Fruit fly (Drosophila melanogaster) whole organism, embryonic: ENCODE measurements around the gene CG32214.

Experiments used
- Ada2b ChIP-seq: fragments of 200-800 bp; sonication (Bioruptor generic); IDR thresholded peaks from 2 replicates; pipeline ENCODE4 v1.3.6; 2022; ENCODE audit warnings: missing biosample characterization, missing genetic modification characterization
- CG10321 ChIP-seq: fragments of 200-800 bp; sonication (Bioruptor generic); IDR thresholded peaks from 2 replicates; pipeline ENCODE4 v1.3.6; 2022; ENCODE audit warnings: missing biosample characterization, missing genetic modification characterization
- CG11247 ChIP-seq: fragments of 200-800 bp; sonication (Bioruptor generic); IDR thresholded peaks from 2 replicates; pipeline ENCODE4 v1.3.6; 2022; ENCODE audit warnings: missing biosample characterization, missing genetic modification characterization
- CG11560 ChIP-seq: fragments of 200-800 bp; sonication (Bioruptor generic); IDR thresholded peaks from 3 replicates; pipeline ENCODE4 v1.3.6; 2022; ENCODE audit warnings: missing biosample characterization, missing genetic modification characterization
- CG1233 ChIP-seq: fragments of 200-800 bp; sonication (Bioruptor generic); optimal IDR thresholded peaks from 4 replicates; lab custom pipeline; 2018; ENCODE audit warnings: missing biosample characterization, mild to moderate bottlenecking, missing genetic modification characterization
- CG12769 ChIP-seq: fragments of 200-800 bp; sonication (Bioruptor generic); optimal IDR thresholded peaks from 2 replicates; lab custom pipeline; 2019; ENCODE audit warnings: missing biosample characterization, mild to moderate bottlenecking, missing genetic modification characterization, moderate library complexity
- CG13424 ChIP-seq: fragments of 200-800 bp; sonication (Bioruptor generic); optimal IDR thresholded peaks from 2 replicates; lab custom pipeline; 2019; ENCODE audit warnings: missing biosample characterization, mild to moderate bottlenecking, missing genetic modification characterization, moderate library complexity
- CG14667 ChIP-seq: fragments of 200-800 bp; sonication (Bioruptor generic); IDR thresholded peaks from 2 replicates; pipeline ENCODE4 v1.3.6; 2022; ENCODE audit warnings: missing biosample characterization, missing genetic modification characterization
- CG14965 ChIP-seq: fragments of 200-800 bp; sonication (Bioruptor generic); optimal IDR thresholded peaks from 2 replicates; lab custom pipeline; 2016; ENCODE audit warnings: missing biosample characterization, missing genetic modification characterization, borderline replicate concordance
- CG18476 ChIP-seq: fragments of 200-800 bp; sonication (Bioruptor generic); optimal IDR thresholded peaks from 2 replicates; lab custom pipeline; 2016; ENCODE audit warnings: missing biosample characterization, mild to moderate bottlenecking, missing genetic modification characterization
- CG2120 ChIP-seq: fragments of 200-800 bp; sonication (Bioruptor generic); optimal IDR thresholded peaks from 3 replicates; lab custom pipeline; 2016; ENCODE audit warnings: missing biosample characterization, missing genetic modification characterization
- CG2678 ChIP-seq: fragments of 200-800 bp; sonication (Bioruptor generic); optimal IDR thresholded peaks from 3 replicates; lab custom pipeline; 2019; ENCODE audit warnings: missing biosample characterization, mild to moderate bottlenecking, missing genetic modification characterization, moderate library complexity
- CG30020 ChIP-seq: fragments of 200-800 bp; optimal IDR thresholded peaks from 2 replicates; lab custom pipeline; 2019; ENCODE audit warnings: missing biosample characterization, mild to moderate bottlenecking, missing genetic modification characterization, moderate library complexity
- CG34422 ChIP-seq: fragments of 200-800 bp; sonication (Bioruptor generic); IDR thresholded peaks from 3 replicates; pipeline ENCODE4 v1.3.6; 2022; ENCODE audit warnings: missing biosample characterization, missing genetic modification characterization
- CG3847 ChIP-seq: fragments of 200-800 bp; sonication (Bioruptor generic); IDR thresholded peaks from 2 replicates; pipeline ENCODE4 v1.3.6; 2022; ENCODE audit warnings: missing biosample characterization, missing genetic modification characterization
- CG4424 ChIP-seq: fragments of 200-800 bp; sonication (Bioruptor generic); optimal IDR thresholded peaks from 3 replicates; lab custom pipeline; 2016; ENCODE audit warnings: missing biosample characterization, missing genetic modification characterization
- CG4730 ChIP-seq: fragments of 200-800 bp; sonication (Bioruptor generic); IDR thresholded peaks from 2 replicates; pipeline ENCODE4 v1.3.6; 2022; ENCODE audit warnings: missing biosample characterization, missing genetic modification characterization
- CG7839 ChIP-seq: fragments of 200-800 bp; sonication (Bioruptor generic); optimal IDR thresholded peaks from 3 replicates; lab custom pipeline; 2018; ENCODE audit warnings: missing biosample characterization, mild to moderate bottlenecking, missing genetic modification characterization, moderate library complexity
- CG8290 ChIP-seq, 3 experiments: fragments of 200-800 bp; sonication (Bioruptor generic); optimal IDR thresholded peaks; 2 replicates each; lab custom pipeline; 2016 to 2019; ENCODE audit warnings: missing biosample characterization in 3 of 3, missing genetic modification characterization in 3 of 3, mild to moderate bottlenecking in 2 of 3, moderate library complexity in 1 of 3
- E2f1 ChIP-seq: fragments of 200-800 bp; sonication (Bioruptor generic); IDR thresholded peaks from 2 replicates; pipeline ENCODE4 v1.3.6; 2022; ENCODE audit warnings: missing biosample characterization, missing genetic modification characterization
- H2.0 ChIP-seq: fragments of 200-800 bp; sonication (Bioruptor generic); IDR thresholded peaks from 2 replicates; pipeline ENCODE4 v1.3.6; 2022; ENCODE audit warnings: missing biosample characterization, missing genetic modification characterization
- Hmr ChIP-seq: fragments of 200-800 bp; sonication (Bioruptor generic); optimal IDR thresholded peaks from 3 replicates; lab custom pipeline; 2017; ENCODE audit warnings: mild to moderate bottlenecking, missing biosample characterization, missing genetic modification reagents, missing genetic modification characterization
- NC2β ChIP-seq: fragments of 200-800 bp; sonication (Bioruptor generic); optimal IDR thresholded peaks from 2 replicates; lab custom pipeline; 2016; ENCODE audit warnings: missing biosample characterization, missing genetic modification characterization
- Oli ChIP-seq: fragments of 200-800 bp; sonication (Bioruptor generic); optimal IDR thresholded peaks from 2 replicates; lab custom pipeline; 2018; ENCODE audit warnings: missing biosample characterization, mild to moderate bottlenecking, missing genetic modification characterization, moderate library complexity
- Ptx1 ChIP-seq: fragments of 200-800 bp; sonication (Bioruptor generic); IDR thresholded peaks from 2 replicates; pipeline ENCODE4 v1.3.6; 2022; ENCODE audit warnings: missing biosample characterization, missing genetic modification characterization
- Rfx ChIP-seq: fragments of 200-800 bp; sonication (Bioruptor generic); IDR thresholded peaks from 2 replicates; pipeline ENCODE4 v1.3.6; 2022; ENCODE audit warnings: missing biosample characterization, missing genetic modification characterization
- Rx ChIP-seq: fragments of 200-800 bp; sonication (Bioruptor generic); IDR thresholded peaks from 2 replicates; pipeline ENCODE4 v1.3.6; 2022; ENCODE audit warnings: missing biosample characterization, missing genetic modification characterization
- Vsx1 ChIP-seq: fragments of 200-800 bp; sonication (Bioruptor generic); optimal IDR thresholded peaks from 2 replicates; lab custom pipeline; 2017; ENCODE audit warnings: missing biosample characterization, mild to moderate bottlenecking, missing genetic modification characterization, missing genetic modification reagents
- ara ChIP-seq: fragments of 200-800 bp; sonication (Bioruptor generic); IDR thresholded peaks from 2 replicates; pipeline ENCODE4 v1.3.6; 2022; ENCODE audit warnings: missing biosample characterization, missing genetic modification characterization
- az2 ChIP-seq: fragments of 200-800 bp; sonication (Bioruptor generic); optimal IDR thresholded peaks from 3 replicates; lab custom pipeline; 2016; ENCODE audit warnings: missing biosample characterization, missing genetic modification characterization
- bab2 ChIP-seq: fragments of 200-800 bp; sonication (Bioruptor generic); optimal IDR thresholded peaks from 2 replicates; lab custom pipeline; 2016; ENCODE audit warnings: missing biosample characterization, missing genetic modification characterization
- cg ChIP-seq: fragments of 200-800 bp; sonication (Bioruptor generic); optimal IDR thresholded peaks from 3 replicates; lab custom pipeline; 2019; ENCODE audit warnings: missing biosample characterization, mild to moderate bottlenecking, missing genetic modification characterization, moderate library complexity
- chif ChIP-seq, 2 experiments: fragments of 200-800 bp; sonication (Bioruptor generic); optimal IDR thresholded peaks; 3 replicates each; lab custom pipeline; 2016; ENCODE audit warnings: missing biosample characterization in 2 of 2, missing genetic modification characterization in 2 of 2
- chn ChIP-seq: fragments of 200-800 bp; sonication (Bioruptor generic); optimal IDR thresholded peaks from 2 replicates; lab custom pipeline; 2016; ENCODE audit warnings: missing biosample characterization, missing genetic modification characterization
- dpn ChIP-seq, 2 experiments: fragments of 200-800 bp; sonication (Bioruptor generic); optimal IDR thresholded peaks; 3 replicates each; lab custom pipeline; 2016; ENCODE audit warnings: missing biosample characterization in 2 of 2, missing genetic modification characterization in 2 of 2
- dysf ChIP-seq: fragments of 200-800 bp; sonication (Bioruptor generic); IDR thresholded peaks from 3 replicates; pipeline ENCODE4 v1.3.6; 2022; ENCODE audit warnings: missing biosample characterization, missing genetic modification characterization
- eyg ChIP-seq: fragments of 200-800 bp; sonication (Bioruptor generic); optimal IDR thresholded peaks from 3 replicates; lab custom pipeline; 2016; ENCODE audit warnings: missing biosample characterization, missing genetic modification characterization
- fd96Cb ChIP-seq: fragments of 200-800 bp; sonication (Bioruptor generic); optimal IDR thresholded peaks from 2 replicates; lab custom pipeline; 2018; ENCODE audit warnings: missing biosample characterization, mild to moderate bottlenecking, missing genetic modification characterization, moderate library complexity
- fru ChIP-seq: fragments of >200 bp; optimal IDR thresholded peaks from 2 replicates; lab custom pipeline; 2017
- gem ChIP-seq: fragments of 200-800 bp; sonication (Bioruptor generic); optimal IDR thresholded peaks from 2 replicates; lab custom pipeline; 2019; ENCODE audit warnings: missing biosample characterization, mild to moderate bottlenecking, missing genetic modification characterization, moderate library complexity
- grau ChIP-seq: fragments of 200-800 bp; optimal IDR thresholded peaks from 3 replicates; lab custom pipeline; 2019; ENCODE audit warnings: missing biosample characterization, mild to moderate bottlenecking, missing genetic modification characterization, moderate library complexity
- gt ChIP-seq: fragments of 200-800 bp; sonication (Bioruptor generic); IDR thresholded peaks from 2 replicates; pipeline ENCODE4 v1.3.6; 2022; ENCODE audit warnings: missing biosample characterization, missing genetic modification characterization
- ind ChIP-seq: fragments of 200-800 bp; sonication (Bioruptor generic); optimal IDR thresholded peaks from 3 replicates; lab custom pipeline; 2016; ENCODE audit warnings: missing biosample characterization, missing genetic modification characterization
- jigr1 ChIP-seq: fragments of 200-800 bp; sonication (Bioruptor generic); IDR thresholded peaks from 3 replicates; pipeline ENCODE4 v1.3.6; 2022; ENCODE audit warnings: missing biosample characterization, missing genetic modification characterization
- ken ChIP-seq: fragments of 200-800 bp; sonication (Bioruptor generic); IDR thresholded peaks from 3 replicates; pipeline ENCODE4 v1.3.6; 2022; ENCODE audit warnings: missing biosample characterization, missing genetic modification characterization
- lmd ChIP-seq: fragments of 200-800 bp; sonication (Bioruptor generic); IDR thresholded peaks from 2 replicates; pipeline ENCODE4 v1.3.6; 2022; ENCODE audit warnings: missing biosample characterization, missing genetic modification characterization
- lola ChIP-seq, 3 experiments: fragments of >200 bp in 2 of 3; fragments of 200-800 bp in 1 of 3; sonication (Bioruptor generic) in 1 of 3; optimal IDR thresholded peaks; 2 replicates each; lab custom pipeline; 2017 to 2019; ENCODE audit warnings: missing biosample characterization in 3 of 3, missing genetic modification characterization in 3 of 3, mild to moderate bottlenecking in 1 of 3, moderate library complexity in 1 of 3
- nmo ChIP-seq: fragments of 200-800 bp; sonication (Bioruptor generic); optimal IDR thresholded peaks from 2 replicates; lab custom pipeline; 2018; ENCODE audit warnings: missing biosample characterization, mild to moderate bottlenecking, missing genetic modification characterization, moderate library complexity
- sens ChIP-seq: fragments of 200-800 bp; sonication (Bioruptor generic); peaks from one replicate; lab custom pipeline; 2016; ENCODE audit warnings: missing biosample characterization, missing genetic modification characterization
- sisA ChIP-seq: fragments of 200-800 bp; sonication (Bioruptor generic); IDR thresholded peaks from 2 replicates; pipeline ENCODE4 v1.3.6; 2022; ENCODE audit warnings: missing biosample characterization, missing genetic modification characterization

Gene CG32214

dm6 chr3L:19444092-19444491 lies 23.1 kb upstream of the CG32214 start (continued):
- TF ChIP-seq eyg (GFP tag; lab: Kevin White, UChicago) (no peak), bab2 (GFP tag; lab: Kevin White, UChicago) (peak; percentile 13), CG14965 (GFP tag; lab: Kevin White, UChicago) (no peak), lola (GFP tag; optimal IDR thresholded peaks at IDR 0.05; lab: Kevin White, UChicago) (no peak), gt (GFP tag; lab: Robert Waterston, UW) (no peak), az2 (peak; percentile 12), CG34422 (peak; percentile 51; the same call in 1 of the 3 replicates), CG8290 (GFP tag; optimal IDR thresholded peaks at IDR 0.05; lab: Kevin White, UChicago) (no peak), CG8290 (tag; optimal IDR thresholded peaks at IDR 0.05; lab: Kevin White, UChicago) (peak in 1 of 2 experiments; percentile 57), cg (no peak), ara (GFP tag; lab: Robert Waterston, UW) (peak; percentile 47; the same call in 1 of the 2 replicates), CG7839 (tag; lab: Kevin White, UChicago) (peak; percentile 42), ken (GFP tag; lab: Robert Waterston, UW) (0 out of 3 replicates have a peak, but pooled peaks have one; percentile 15), sens (GFP tag; lab: Kevin White, UChicago) (peak; percentile 63), fd96Cb (tag; lab: Kevin White, UChicago) (peak; percentile 18), CG11247 (GFP tag; lab: Robert Waterston, UW) (0 out of 2 replicates have a peak, but pooled peaks have one; percentile 40), jigr1 (GFP tag; lab: Robert Waterston, UW) (0 out of 3 replicates have a peak, but pooled peaks have one; percentile 19), CG11560 (0 out of 3 replicates have a peak, but pooled peaks have one; percentile 17), chn (GFP tag; lab: Kevin White, UChicago) (peak; percentile 15), Ptx1 (GFP tag; lab: Robert Waterston, UW) (peak; percentile 40; the same call in 1 of the 2 replicates), Rfx (GFP tag; lab: Robert Waterston, UW) (0 out of 2 replicates have a peak, but pooled peaks have one; percentile 32), Rx (0 out of 2 replicates have a peak, but pooled peaks have one; percentile 3), sisA (GFP tag; lab: Robert Waterston, UW) (peak; percentile 39; the same call in 1 of the 2 replicates), E2f1 (0 out of 2 replicates have a peak, but pooled peaks have one; percentile 14), Hmr (GFP tag; lab: Kevin White, UChicago) (peak; percentile 26), CG13424 (tag; lab: Kevin White, UChicago) (peak; percentile 4), CG2120 (GFP tag; lab: Kevin White, UChicago) (peak; percentile 45), nmo (GFP tag; lab: Kevin White, UChicago) (peak; percentile 11), CG4730 (GFP tag; lab: Robert Waterston, UW) (0 out of 2 replicates have a peak, but pooled peaks have one; percentile 27), CG10321 (no peak), gem (tag; lab: Kevin White, UChicago) (peak; percentile 51), ind (peak; percentile 24), CG18476 (GFP tag; lab: Kevin White, UChicago) (no peak), dpn (GFP tag; optimal IDR thresholded peaks at IDR 0.05; lab: Kevin White, UChicago) (peak; percentile 4 to 33), chif (GFP tag; optimal IDR thresholded peaks at IDR 0.05; lab: Kevin White, UChicago) (peak in 1 of 2 experiments; percentile 33), grau (tag; lab: Kevin White, UChicago) (peak; percentile 10), NC2β (GFP tag; lab: Kevin White, UChicago) (no peak), CG12769 (peak; percentile 36), fru (no peak), Ada2b (GFP tag; lab: Robert Waterston, UW) (no peak), CG14667 (peak; percentile 14; the same call in 1 of the 2 replicates), H2.0 (GFP tag; lab: Robert Waterston, UW) (0 out of 2 replicates have a peak, but pooled peaks have one; percentile 35), CG1233 (no peak), CG30020 (tag; lab: Kevin White, UChicago) (no peak), dysf (peak; percentile 33; the same call in 1 of the 3 replicates), Oli (tag; lab: Kevin White, UChicago) (peak; percentile 29), CG3847 (0 out of 2 replicates have a peak, but pooled peaks have one; percentile 21), CG4424 (GFP tag; lab: Kevin White, UChicago) (peak; percentile 16), CG2678 (tag; lab: Kevin White, UChicago) (peak; percentile 23), lmd (0 out of 2 replicates have a peak, but pooled peaks have one; percentile 35), Vsx1 (GFP tag; lab: Kevin White, UChicago) (no peak)
